Fruit fly (Drosophila melanogaster) whole organism, embryonic: ENCODE results near the gene a10.

ENCODE experiments used
- Abd-B ChIP-seq: fragments of 200-800 bp; sonication (Bioruptor generic); optimal IDR thresholded peaks from 2 replicates; lab custom pipeline; 2018; ENCODE audit warnings: missing biosample characterization, mild to moderate bottlenecking, missing genetic modification characterization, moderate library complexity
- Awh ChIP-seq: fragments of 200-800 bp; sonication (Bioruptor generic); IDR thresholded peaks from 2 replicates; pipeline ENCODE4, ENCODE4 v1.3.6; 2022; ENCODE audit warnings: missing biosample characterization, missing genetic modification characterization
- B-H2 ChIP-seq: fragments of 200-800 bp; sonication (Bioruptor generic); optimal IDR thresholded peaks from 2 replicates; lab custom pipeline; 2018; ENCODE audit warnings: missing biosample characterization, mild to moderate bottlenecking, missing genetic modification characterization
- Blimp-1 ChIP-seq: fragments of 200-800 bp; sonication (Bioruptor generic); optimal IDR thresholded peaks from 3 replicates; lab custom pipeline; 2018; ENCODE audit warnings: missing biosample characterization, missing genetic modification characterization, mild to moderate bottlenecking, moderate library complexity, missing genetic modification reagents
- CG11093 ChIP-seq: fragments of 200-800 bp; sonication (Bioruptor generic); IDR thresholded peaks from 3 replicates; pipeline ENCODE4 v1.3.6; 2022; ENCODE audit warnings: missing biosample characterization, missing genetic modification characterization
- CG11560 ChIP-seq: fragments of 200-800 bp; sonication (Bioruptor generic); IDR thresholded peaks from 3 replicates; pipeline ENCODE4 v1.3.6; 2022; ENCODE audit warnings: missing biosample characterization, missing genetic modification characterization
- CG12071 ChIP-seq: fragments of 200-800 bp; sonication (Bioruptor generic); optimal IDR thresholded peaks from 3 replicates; lab custom pipeline; 2018; ENCODE audit warnings: missing biosample characterization, mild to moderate bottlenecking, missing genetic modification characterization
- CG13287 ChIP-seq: fragments of 200-800 bp; sonication (Bioruptor generic); IDR thresholded peaks from 2 replicates; pipeline ENCODE4 v1.3.6; 2022; ENCODE audit warnings: missing biosample characterization, missing genetic modification characterization; ENCODE audit not compliant: partially characterized antibody
- CG13424 ChIP-seq: fragments of 200-800 bp; sonication (Bioruptor generic); optimal IDR thresholded peaks from 2 replicates; lab custom pipeline; 2019; ENCODE audit warnings: missing biosample characterization, mild to moderate bottlenecking, missing genetic modification characterization, moderate library complexity
- CG14667 ChIP-seq: fragments of 200-800 bp; sonication (Bioruptor generic); IDR thresholded peaks from 2 replicates; pipeline ENCODE4 v1.3.6; 2022; ENCODE audit warnings: missing biosample characterization, missing genetic modification characterization
- CG14860 ChIP-seq: fragments of 200-800 bp; sonication (Bioruptor generic); IDR thresholded peaks from 3 replicates; pipeline ENCODE4 v1.3.6; 2022; ENCODE audit warnings: missing biosample characterization, missing genetic modification characterization; ENCODE audit not compliant: partially characterized antibody
- CG1529 ChIP-seq: fragments of 200-800 bp; sonication (Bioruptor generic); optimal IDR thresholded peaks from 3 replicates; lab custom pipeline; 2018; ENCODE audit warnings: missing biosample characterization, missing genetic modification characterization
- CG1603 ChIP-seq: fragments of 200-800 bp; sonication (Bioruptor generic); optimal IDR thresholded peaks from 2 replicates; lab custom pipeline; 2019; ENCODE audit warnings: missing biosample characterization, mild to moderate bottlenecking, missing genetic modification characterization, moderate library complexity
- CG18764 ChIP-seq: fragments of 200-800 bp; sonication (Bioruptor generic); optimal IDR thresholded peaks from 3 replicates; lab custom pipeline; 2016; ENCODE audit warnings: missing biosample characterization, missing genetic modification characterization
- CG2875 ChIP-seq: fragments of 200-800 bp; sonication (Bioruptor generic); optimal IDR thresholded peaks from 2 replicates; lab custom pipeline; 2017; ENCODE audit warnings: missing biosample characterization, mild to moderate bottlenecking, missing genetic modification characterization, missing genetic modification reagents
- CG3065 ChIP-seq: fragments of 200-800 bp; sonication (Bioruptor generic); optimal IDR thresholded peaks from 2 replicates; lab custom pipeline; 2016; ENCODE audit warnings: missing biosample characterization, missing genetic modification characterization
- CG34376 ChIP-seq: fragments of 200-800 bp; sonication (Bioruptor generic); optimal IDR thresholded peaks from 2 replicates; lab custom pipeline; 2018; ENCODE audit warnings: missing biosample characterization, mild to moderate bottlenecking, missing genetic modification characterization
- CG4854 ChIP-seq: fragments of 200-800 bp; sonication (Bioruptor generic); optimal IDR thresholded peaks from 2 replicates; lab custom pipeline; 2016; ENCODE audit warnings: missing biosample characterization, missing genetic modification characterization, inconsistent platforms
- CG6254 ChIP-seq: fragments of 200-800 bp; sonication (Bioruptor generic); optimal IDR thresholded peaks from 3 replicates; lab custom pipeline; 2017; ENCODE audit warnings: mild to moderate bottlenecking, missing biosample characterization, missing genetic modification reagents, missing genetic modification characterization
- CG6654 ChIP-seq: fragments of 200-800 bp; sonication (Bioruptor generic); optimal IDR thresholded peaks from 2 replicates; lab custom pipeline; 2017; ENCODE audit warnings: missing biosample characterization, mild to moderate bottlenecking, missing genetic modification characterization
- CG6813 ChIP-seq: fragments of 200-800 bp; sonication (Bioruptor generic); optimal IDR thresholded peaks from 2 replicates; lab custom pipeline; 2017; ENCODE audit warnings: missing biosample characterization, missing genetic modification characterization, mild to moderate bottlenecking, moderate library complexity, missing genetic modification reagents
- CG8478 ChIP-seq: fragments of >200 bp; optimal IDR thresholded peaks from 2 replicates; lab custom pipeline; 2018
- CG8765 ChIP-seq: fragments of 200-800 bp; sonication (Bioruptor generic); IDR thresholded peaks from 2 replicates; pipeline ENCODE4 v1.3.6; 2022; ENCODE audit warnings: missing biosample characterization, missing genetic modification characterization
- CG9609 ChIP-seq: fragments of 200-800 bp; sonication (Bioruptor generic); optimal IDR thresholded peaks from 3 replicates; lab custom pipeline; 2016; ENCODE audit warnings: missing biosample characterization, missing genetic modification characterization
- CG9727 ChIP-seq: fragments of 200-800 bp; sonication (Bioruptor generic); optimal IDR thresholded peaks from 3 replicates; lab custom pipeline; 2017; ENCODE audit warnings: missing biosample characterization, mild to moderate bottlenecking, missing genetic modification characterization
- CG9817 ChIP-seq: fragments of 200-800 bp; sonication (Bioruptor generic); optimal IDR thresholded peaks from 2 replicates; lab custom pipeline; 2018; ENCODE audit warnings: missing biosample characterization, mild to moderate bottlenecking, missing genetic modification characterization, moderate library complexity
- Camta ChIP-seq: fragments of 200-800 bp; sonication (Bioruptor generic); optimal IDR thresholded peaks from 2 replicates; lab custom pipeline; 2016; ENCODE audit warnings: missing biosample characterization, missing genetic modification characterization
- Chrac-16 ChIP-seq: fragments of 200-800 bp; sonication (Bioruptor generic); optimal IDR thresholded peaks from 3 replicates; lab custom pipeline; 2016; ENCODE audit warnings: missing biosample characterization, missing genetic modification characterization
- CoRest ChIP-seq: fragments of 200-800 bp; sonication (Bioruptor generic); optimal IDR thresholded peaks from 3 replicates; lab custom pipeline; 2018; ENCODE audit warnings: missing biosample characterization, mild to moderate bottlenecking, missing genetic modification characterization, moderate library complexity
- Dref ChIP-seq: fragments of 200-800 bp; sonication (Bioruptor generic); IDR thresholded peaks from 2 replicates; pipeline ENCODE4 v1.3.6; 2022; ENCODE audit warnings: missing biosample characterization, missing genetic modification characterization
- Drgx ChIP-seq: fragments of 200-800 bp; sonication (Bioruptor generic); IDR thresholded peaks from 2 replicates; pipeline ENCODE4 v1.3.6; 2022; ENCODE audit warnings: missing biosample characterization, missing genetic modification characterization
- Lhr ChIP-seq: fragments of 200-800 bp; sonication (Bioruptor generic); optimal IDR thresholded peaks from 3 replicates; lab custom pipeline; 2017; ENCODE audit warnings: mild to moderate bottlenecking, missing biosample characterization, missing genetic modification reagents, missing genetic modification characterization
- NC2β ChIP-seq: fragments of 200-800 bp; sonication (Bioruptor generic); optimal IDR thresholded peaks from 2 replicates; lab custom pipeline; 2016; ENCODE audit warnings: missing biosample characterization, missing genetic modification characterization
- NK7.1 ChIP-seq: fragments of 200-800 bp; sonication (Bioruptor generic); optimal IDR thresholded peaks from 3 replicates; lab custom pipeline; 2016; ENCODE audit warnings: missing biosample characterization, missing genetic modification characterization
- Spps ChIP-seq: fragments of 200-800 bp; sonication (Bioruptor generic); optimal IDR thresholded peaks from 2 replicates; lab custom pipeline; 2018; ENCODE audit warnings: missing biosample characterization, mild to moderate bottlenecking, missing genetic modification characterization
- ac ChIP-seq: fragments of 200-800 bp; sonication (Bioruptor generic); optimal IDR thresholded peaks from 3 replicates; lab custom pipeline; 2017; ENCODE audit warnings: missing biosample characterization, mild to moderate bottlenecking, missing genetic modification characterization
- al ChIP-seq: fragments of 200-800 bp; sonication (Bioruptor generic); IDR thresholded peaks from 2 replicates; pipeline ENCODE4 v1.3.6; 2022; ENCODE audit warnings: missing biosample characterization, missing genetic modification characterization
- ara ChIP-seq: fragments of 200-800 bp; sonication (Bioruptor generic); IDR thresholded peaks from 2 replicates; pipeline ENCODE4 v1.3.6; 2022; ENCODE audit warnings: missing biosample characterization, missing genetic modification characterization
- cato ChIP-seq: fragments of 200-800 bp; sonication (Bioruptor generic); optimal IDR thresholded peaks from 2 replicates; lab custom pipeline; 2016; ENCODE audit warnings: missing biosample characterization, missing genetic modification characterization, borderline replicate concordance
- danr ChIP-seq: fragments of 200-800 bp; sonication (Bioruptor generic); IDR thresholded peaks from 2 replicates; pipeline ENCODE4 v1.3.6; 2022; ENCODE audit warnings: missing biosample characterization, missing genetic modification characterization
- disco-r ChIP-seq: fragments of 200-800 bp; sonication (Bioruptor generic); optimal IDR thresholded peaks from 2 replicates; lab custom pipeline; 2016; ENCODE audit warnings: missing biosample characterization, missing genetic modification characterization
- ems ChIP-seq: fragments of 200-800 bp; sonication (Bioruptor generic); optimal IDR thresholded peaks from 3 replicates; lab custom pipeline; 2016; ENCODE audit warnings: missing biosample characterization, missing genetic modification characterization
- eve ChIP-seq, 2 experiments: fragments of >200 bp; optimal IDR thresholded peaks; 2 replicates each; lab custom pipeline; 2017; ENCODE audit warnings: missing biosample characterization in 2 of 2, missing genetic modification characterization in 2 of 2
- fru ChIP-seq: fragments of >200 bp; optimal IDR thresholded peaks from 2 replicates; lab custom pipeline; 2017
- grn ChIP-seq: fragments of 200-800 bp; sonication (Bioruptor generic); optimal IDR thresholded peaks from 3 replicates; lab custom pipeline; 2017; ENCODE audit warnings: missing biosample characterization, missing genetic modification characterization
- jing ChIP-seq: fragments of 200-800 bp; sonication (Bioruptor generic); optimal IDR thresholded peaks from 2 replicates; lab custom pipeline; 2018; ENCODE audit warnings: missing biosample characterization, mild to moderate bottlenecking, missing genetic modification characterization
- pb ChIP-seq: fragments of 200-800 bp; sonication (Bioruptor generic); optimal IDR thresholded peaks from 3 replicates; lab custom pipeline; 2016; ENCODE audit warnings: missing biosample characterization, missing genetic modification characterization
- psq ChIP-seq: fragments of 200-800 bp; sonication (Bioruptor generic); optimal IDR thresholded peaks from 2 replicates; lab custom pipeline; 2017; ENCODE audit warnings: missing biosample characterization, missing genetic modification characterization
- ranshi ChIP-seq: fragments of 200-800 bp; sonication (Bioruptor generic); IDR thresholded peaks from 2 replicates; pipeline ENCODE4 v1.3.6; 2022; ENCODE audit warnings: missing biosample characterization, missing genetic modification characterization
- row ChIP-seq: fragments of 200-800 bp; sonication (Bioruptor generic); IDR thresholded peaks from 3 replicates; pipeline ENCODE4 v1.3.6; 2022; ENCODE audit warnings: missing biosample characterization, missing genetic modification characterization
- sug ChIP-seq: fragments of 200-800 bp; optimal IDR thresholded peaks from 2 replicates; lab custom pipeline; 2019; ENCODE audit warnings: missing biosample characterization, mild to moderate bottlenecking, missing genetic modification characterization, moderate library complexity
- trem ChIP-seq: fragments of 200-800 bp; optimal IDR thresholded peaks from 3 replicates; lab custom pipeline; 2019; ENCODE audit warnings: missing biosample characterization, mild to moderate bottlenecking, missing genetic modification characterization, moderate library complexity
- zfh2 ChIP-seq: fragments of 200-800 bp; sonication (Bioruptor generic); optimal IDR thresholded peaks from 2 replicates; lab custom pipeline; 2016; ENCODE audit warnings: missing biosample characterization, missing genetic modification characterization

a10 gene

DNA sequence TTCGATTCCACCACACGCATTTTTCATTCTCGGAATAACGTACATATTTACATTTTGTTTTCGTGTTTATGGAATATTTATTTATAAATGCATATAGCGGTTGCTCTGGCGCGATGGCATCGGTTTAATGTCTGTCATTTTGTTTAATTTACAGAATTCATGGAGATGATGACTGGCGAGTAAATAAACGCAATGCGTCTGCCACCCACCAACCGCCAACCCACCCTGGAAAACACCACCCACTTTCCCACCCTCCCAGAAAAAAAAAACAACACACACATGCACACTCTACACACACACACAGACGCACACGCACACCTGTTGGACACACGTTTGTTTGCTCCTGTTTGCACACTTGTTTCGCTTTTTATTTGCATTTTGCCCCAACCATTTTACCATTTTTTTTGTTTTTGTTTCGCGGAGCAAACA is 24.3 kb upstream of the a10 start (continued):
- TF ChIP-seq Blimp-1 (GFP tag; lab: Kevin White, UChicago): peak; percentile 60
- TF ChIP-seq Spps (tag; lab: Kevin White, UChicago): no peak
- TF ChIP-seq ems: no peak
- TF ChIP-seq CG6813: peak; percentile 62
- TF ChIP-seq ara (GFP tag; lab: Robert Waterston, UW): 0 out of 2 replicates have a peak, but pooled peaks have one; percentile 36
- TF ChIP-seq CG3065 (GFP tag; lab: Kevin White, UChicago): no peak
- TF ChIP-seq CG8765 (GFP tag; lab: Robert Waterston, UW): no peak
- no peak for TF ChIP-seq cato (GFP tag; lab: Kevin White, UChicago)
- no peak for TF ChIP-seq CG9609 (GFP tag; lab: Kevin White, UChicago)
- no peak for TF ChIP-seq CG13287
- no peak for TF ChIP-seq disco-r (GFP tag; lab: Kevin White, UChicago)
- no peak for TF ChIP-seq fru
- TF ChIP-seq psq (GFP tag; lab: Kevin White, UChicago): no peak
- TF ChIP-seq CG4854: no peak
- no peak for TF ChIP-seq al (GFP tag; lab: Robert Waterston, UW)
- TF ChIP-seq NC2β: no peak
- no peak for TF ChIP-seq Drgx
- TF ChIP-seq zfh2 (GFP tag; lab: Kevin White, UChicago): no peak
- no peak for TF ChIP-seq grn (GFP tag; lab: Kevin White, UChicago)
- no peak for TF ChIP-seq trem
- TF ChIP-seq CG2875 (GFP tag; lab: Kevin White, UChicago): peak; percentile 74
- TF ChIP-seq CG1529: peak; percentile 57
- TF ChIP-seq CoRest (tag; lab: Kevin White, UChicago): no peak
- no peak for TF ChIP-seq Camta
- no peak for TF ChIP-seq Abd-B (GFP tag; lab: Kevin White, UChicago)
- no peak for TF ChIP-seq Chrac-16
- no peak for TF ChIP-seq jing (GFP tag; lab: Kevin White, UChicago)
- TF ChIP-seq CG11093 (GFP tag; lab: Robert Waterston, UW): no peak
- TF ChIP-seq Lhr (GFP tag; lab: Kevin White, UChicago): peak; percentile 18
- peak; percentile 15 for TF ChIP-seq sug (tag; lab: Kevin White, UChicago)
- no peak for TF ChIP-seq CG8478
- TF ChIP-seq danr (GFP tag; lab: Robert Waterston, UW): no peak
- no peak for TF ChIP-seq eve (GFP tag; optimal IDR thresholded peaks at IDR 0.05; lab: Kevin White, UChicago)
- TF ChIP-seq CG6254: peak; percentile 44
- no peak for TF ChIP-seq CG9817 (tag; lab: Kevin White, UChicago)
- TF ChIP-seq Awh: no peak
- TF ChIP-seq CG11560 (tag; lab: Robert Waterston, UW): no peak
- TF ChIP-seq row (GFP tag; lab: Robert Waterston, UW): no peak
- 0 out of 2 replicates have a peak, but pooled peaks have one; percentile 7 for TF ChIP-seq ranshi (GFP tag; lab: Robert Waterston, UW)
- no peak for TF ChIP-seq Dref (GFP tag; lab: Robert Waterston, UW)
- TF ChIP-seq pb (GFP tag; lab: Kevin White, UChicago): no peak
- no peak for TF ChIP-seq CG6654
- no peak for TF ChIP-seq NK7.1 (GFP tag; lab: Kevin White, UChicago)
- no peak for TF ChIP-seq ac (GFP tag; lab: Kevin White, UChicago)
- no peak for TF ChIP-seq B-H2 (GFP tag; lab: Kevin White, UChicago)
- TF ChIP-seq CG13424 (tag; lab: Kevin White, UChicago): peak; percentile 38
- no peak for TF ChIP-seq CG34376 (GFP tag; lab: Kevin White, UChicago)
- peak; percentile 44 for TF ChIP-seq CG1603 (tag; lab: Kevin White, UChicago)
- no peak for TF ChIP-seq CG14860 (GFP tag; lab: Robert Waterston, UW)
- peak; percentile 32 for TF ChIP-seq CG12071 (GFP tag; lab: Kevin White, UChicago)
- no peak for TF ChIP-seq CG9727
- no peak for TF ChIP-seq CG18764 (GFP tag; lab: Kevin White, UChicago)
- no peak for TF ChIP-seq CG14667 (GFP tag; lab: Robert Waterston, UW)
